Worm (Caenorhabditis elegans): Measurements from ENCODE around the gene F17C11.4.

F17C11.4 gene

ce11 chrV:10960544-10960943 lies 8.9 kb downstream of the F17C11.4 start, which contains the start of gene vps-36:
vps-36 (minus strand) TSS chrV:10960669.
- TF ChIP-seq sox-4 (tag; optimal IDR thresholded peaks at IDR 0.05): no peak
- peak; percentile 8 for TF ChIP-seq lin-14 (GFP tag; optimal IDR thresholded peaks at IDR 0.05)
- TF ChIP-seq jun-1 (tag; optimal IDR thresholded peaks at IDR 0.05): no peak
- peak; percentile 27 for TF ChIP-seq elt-2 (tag; optimal IDR thresholded peaks at IDR 0.05)
- no peak for TF ChIP-seq egl-27 (tag; optimal IDR thresholded peaks at IDR 0.05)
- TF ChIP-seq pax-3 (tag; optimal IDR thresholded peaks at IDR 0.05): no peak
- TF ChIP-seq aha-1 (tag; optimal IDR thresholded peaks at IDR 0.05): no peak
- TF ChIP-seq blmp-1 (tag; optimal IDR thresholded peaks at IDR 0.05): peak; percentile 40
- TF ChIP-seq Y116A8C.19 (tag; optimal IDR thresholded peaks at IDR 0.05; ENCODE audit: borderline replicate concordance): no peak
- no peak for TF ChIP-seq nhr-19 (GFP tag; conservative IDR thresholded peaks at IDR 0.05)
- no peak for TF ChIP-seq egl-13 (tag; optimal IDR thresholded peaks at IDR 0.05)
- TF ChIP-seq ceh-63 (GFP tag; optimal IDR thresholded peaks at IDR 0.05): no peak
- TF ChIP-seq ztf-11 (tag; optimal IDR thresholded peaks at IDR 0.05): no peak
- TF ChIP-seq lin-35 (GFP tag; optimal IDR thresholded peaks at IDR 0.05): peak in 1 of 2 experiments; percentile 21
- TF ChIP-seq nhr-28 (tag; optimal IDR thresholded peaks at IDR 0.05): no peak
- peak; percentile 69 for TF ChIP-seq nhr-85 (tag)
- TF ChIP-seq tlp-1 (tag; optimal IDR thresholded peaks at IDR 0.05): no peak
- no peak for TF ChIP-seq unc-86 (tag; optimal IDR thresholded peaks at IDR 0.05)
- TF ChIP-seq snu-23 (GFP tag; optimal IDR thresholded peaks at IDR 0.05): no peak
- TF ChIP-seq nhr-84 (tag; optimal IDR thresholded peaks at IDR 0.05): no peak

ce11 chrV:10961448-10961870 lies 9.8 kb downstream of the F17C11.4 start:
- TF ChIP-seq nhr-71 (tag; optimal IDR thresholded peaks at IDR 0.05) (peak; percentile 92), elt-2 (tag; optimal IDR thresholded peaks at IDR 0.05) (no peak), fkh-8 (tag; optimal IDR thresholded peaks at IDR 0.05) (peak; percentile 69), C04F5.9 (tag; optimal IDR thresholded peaks at IDR 0.05) (no peak), swsn-7 (tag; optimal IDR thresholded peaks at IDR 0.05) (peak; percentile 77), ces-1 (GFP tag; optimal IDR thresholded peaks at IDR 0.05) (peak; percentile 64), tbx-2 (tag; optimal IDR thresholded peaks at IDR 0.05) (peak; percentile 81), nhr-11 (tag; optimal IDR thresholded peaks at IDR 0.05) (no peak), tlp-1 (tag; optimal IDR thresholded peaks at IDR 0.05) (no peak), nhr-85 (tag) (peak; percentile 70), vab-15 (tag; optimal IDR thresholded peaks at IDR 0.05) (no peak), hlh-4 (tag; optimal IDR thresholded peaks at IDR 0.05) (no peak), ztf-11 (tag; optimal IDR thresholded peaks at IDR 0.05) (peak in 1 of 2 experiments; percentile 18), mab-9 (GFP tag; IDR thresholded peaks at IDR 0.05) (0 out of 2 replicates have a peak, but pooled peaks have one; percentile 37), hlh-17 (GFP tag; optimal IDR thresholded peaks at IDR 0.05; ENCODE audit: borderline replicate concordance) (no peak), sptf-1 (tag; optimal IDR thresholded peaks at IDR 0.05) (no peak), mep-1 (tag; optimal IDR thresholded peaks at IDR 0.05) (no peak), Y116A8C.19 (tag; optimal IDR thresholded peaks at IDR 0.05; ENCODE audit: borderline replicate concordance) (no peak), zag-1 (tag; optimal IDR thresholded peaks at IDR 0.05) (no peak), efl-3 (GFP tag; optimal IDR thresholded peaks at IDR 0.05) (no peak), nhr-28 (tag; optimal IDR thresholded peaks at IDR 0.05) (no peak), isw-1 (GFP tag; IDR thresholded peaks at IDR 0.05) (peak; percentile 44), lin-13 (GFP tag; optimal IDR thresholded peaks at IDR 0.05) (no peak), skn-1 (tag; optimal IDR thresholded peaks at IDR 0.05) (peak; percentile 37), lin-14 (GFP tag; optimal IDR thresholded peaks at IDR 0.05) (peak; percentile 96), nhr-77 (tag; optimal IDR thresholded peaks at IDR 0.05) (peak; percentile 48), nhr-90 (tag; optimal IDR thresholded peaks at IDR 0.05; ENCODE audit: poor library complexity) (peak; percentile 9), C34B4.2 (tag; optimal IDR thresholded peaks at IDR 0.05) (no peak), snu-23 (GFP tag; optimal IDR thresholded peaks at IDR 0.05) (peak; percentile 85), pqm-1 (tag; optimal IDR thresholded peaks at IDR 0.05) (no peak), ceh-88 (GFP tag; IDR thresholded peaks at IDR 0.05) (no peak), zip-4 (GFP tag; optimal IDR thresholded peaks at IDR 0.05) (peak; percentile 18), ets-5 (GFP tag; IDR thresholded peaks at IDR 0.05) (no peak), fos-1 (tag; optimal IDR thresholded peaks at IDR 0.05) (no peak), irx-1 (tag; optimal IDR thresholded peaks at IDR 0.05) (peak; percentile 72), ceh-82 (tag; optimal IDR thresholded peaks at IDR 0.05) (peak in 1 of 3 experiments; percentile 25), lir-3 (tag; optimal IDR thresholded peaks at IDR 0.05; ENCODE audit: poor library complexity) (peak; percentile 59), sox-4 (tag; optimal IDR thresholded peaks at IDR 0.05) (no peak), pag-3 (tag; optimal IDR thresholded peaks at IDR 0.05; ENCODE audit: borderline replicate concordance, insufficient read depth) (peak; percentile 5)
